Worm (Caenorhabditis elegans) whole organism, L4 larva: ENCODE data around the gene D1025.10.

Experiments used
- T20F7.1 ChIP-seq: fragments of 200-800 bp; sonication (Bioruptor generic); optimal IDR thresholded peaks from 2 replicates; lab custom pipeline; 2018; ENCODE audit warnings: mild to moderate bottlenecking, missing genetic modification characterization, missing compliant biosample characterization
- ama-1 ChIP-seq: fragments of 150-350 bp; optimal IDR thresholded peaks from 2 replicates; lab custom pipeline; 2014; ENCODE audit warnings: inconsistent platforms, mixed read lengths
- dmd-9 ChIP-seq: fragments of 200-800 bp; sonication (Bioruptor generic); IDR thresholded peaks from 2 replicates; pipeline ENCODE4 v1.3.6; 2022; ENCODE audit warnings: missing genetic modification reagents, missing genetic modification characterization, missing compliant biosample characterization
- nhr-28 ChIP-seq: fragments of 150-350 bp; optimal IDR thresholded peaks from 2 replicates; lab custom pipeline; 2014; ENCODE audit warnings: missing biosample characterization, missing genetic modification characterization

DNA sequence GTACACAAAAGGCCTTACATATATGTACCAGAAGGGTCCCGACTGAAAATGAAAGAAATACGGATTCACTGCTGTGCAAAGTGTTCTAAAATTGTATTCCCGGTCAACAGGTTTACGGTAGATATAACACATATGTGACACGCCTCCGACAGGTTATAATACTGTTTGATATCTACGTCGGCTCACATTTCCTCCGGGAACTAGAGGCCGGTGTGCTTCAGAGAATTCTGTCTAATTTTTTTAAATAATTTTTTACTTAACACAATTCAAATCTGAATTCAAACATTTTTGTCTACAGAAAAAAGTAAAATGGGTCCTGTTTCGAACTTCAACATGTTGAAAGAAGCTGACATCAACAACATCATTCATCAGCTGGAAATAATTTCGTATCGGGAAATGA lies 26.6 kb downstream of the D1025.10 start, which contains the start of gene T24C2.3:
- TF ChIP-seq T20F7.1 (GFP tag; lab: Kevin White, UChicago) (no peak), ama-1 (lab: Kevin White, UChicago) (no peak), dmd-9 (no peak), nhr-28 (no peak)
